Worm (Caenorhabditis elegans) whole organism, L4/young adult: Measurements from ENCODE around the gene Y75B8A.33.

Experiments used
- W03F9.2 ChIP-seq: fragments of 150-350 bp; optimal IDR thresholded peaks from 2 replicates; lab custom pipeline; 2014; ENCODE audit warnings: missing biosample characterization, missing genetic modification characterization
- dao-5 ChIP-seq: sonication (generic microtip); optimal IDR thresholded peaks from 2 replicates; lab custom pipeline; 2016; ENCODE audit warnings: missing genotype, missing genetic modification characterization, moderate library complexity, missing compliant biosample characterization

ce11 chrIII:12327528-12327997 is 39.6 kb downstream of the Y75B8A.33 start, which contains the start of the genes zip-12 and Y75B8A.63:
- no peak for TF ChIP-seq dao-5
- TF ChIP-seq W03F9.2, result no peak
